Worm (Caenorhabditis elegans) whole organism, late embryonic: ENCODE measurements around the gene glit-1.
A peak's percentile ranks its signal among the peaks of the same experiment; 100 is the strongest.

Experiments used
- C08G9.2 ChIP-seq: sonication (generic microtip); optimal IDR thresholded peaks from 2 replicates; lab custom pipeline; 2016; ENCODE audit warnings: mild to moderate bottlenecking, missing genetic modification characterization, moderate library complexity, missing compliant biosample characterization
- Y22D7AL.16 ChIP-seq: sonication (generic microtip); optimal IDR thresholded peaks from 2 replicates; lab custom pipeline; 2016; ENCODE audit warnings: missing genetic modification characterization, missing compliant biosample characterization
- ama-1 ChIP-seq: fragments of 150-350 bp; optimal IDR thresholded peaks from 2 replicates; lab custom pipeline; 2014
- ceh-22 ChIP-seq: sonication (generic microtip); optimal IDR thresholded peaks from 2 replicates; lab custom pipeline; 2017; ENCODE audit warnings: missing biosample characterization, missing genetic modification characterization
- elt-2 ChIP-seq: sonication (generic microtip); optimal IDR thresholded peaks from 2 replicates; lab custom pipeline; 2016; ENCODE audit warnings: missing genetic modification reagents, missing genetic modification characterization, missing compliant biosample characterization
- gmeb-2 ChIP-seq: sonication (generic microtip); optimal IDR thresholded peaks from 2 replicates; lab custom pipeline; 2016; ENCODE audit warnings: missing genetic modification characterization, inconsistent platforms, missing compliant biosample characterization
- nhr-11 ChIP-seq: fragments of 150-350 bp; optimal IDR thresholded peaks from 2 replicates; lab custom pipeline; 2014; ENCODE audit warnings: missing biosample characterization, missing genetic modification characterization
- pha-2 ChIP-seq: sonication (generic microtip); optimal IDR thresholded peaks from 2 replicates; lab custom pipeline; 2017; ENCODE audit warnings: mild to moderate bottlenecking, missing genetic modification characterization, missing compliant biosample characterization
- ref-2 ChIP-seq: sonication (generic microtip); optimal IDR thresholded peaks from 2 replicates; lab custom pipeline; 2016; ENCODE audit warnings: missing genetic modification characterization, missing compliant biosample characterization

ce11 chrX:4749080-4749479, 37.0 kb downstream of the glit-1 start, which contains the start of gene lon-2:
- TF ChIP-seq Y22D7AL.16 (tag; lab: Kevin White, UChicago) (no peak), ref-2 (no peak), ama-1 (lab: Kevin White, UChicago) (no peak), gmeb-2 (no peak), elt-2 (peak; percentile 65), pha-2 (tag; lab: Kevin White, UChicago) (no peak), C08G9.2 (tag; lab: Kevin White, UChicago) (no peak), nhr-11 (tag; lab: Kevin White, UChicago) (no peak), ceh-22 (no peak)
